Worm (Caenorhabditis elegans): ENCODE data around the gene twk-4.

- TF ChIP-seq ama-1 (optimal IDR thresholded peaks at IDR 0.05) (no peak), sea-1 (GFP tag; conservative IDR thresholded peaks at IDR 0.05) (no peak)
Measured at ce11 chrII:9185915-9186314, 8.2 kb downstream of the twk-4 start.

All from whole organism, early embryonic.